Worm (Caenorhabditis elegans) whole organism, L4 larva: ENCODE measurements around the gene sra-38.

Source experiments
- ama-1 ChIP-seq: fragments of 150-350 bp; optimal IDR thresholded peaks from 2 replicates; lab custom pipeline; 2014; ENCODE audit warnings: inconsistent platforms, mixed read lengths
- fkh-10 ChIP-seq: fragments of 150-350 bp; optimal IDR thresholded peaks from 2 replicates; lab custom pipeline; 2014; ENCODE audit warnings: missing biosample characterization, missing genetic modification reagents, missing genetic modification characterization
- nhr-10 ChIP-seq: fragments of 150-350 bp; optimal IDR thresholded peaks from 2 replicates; lab custom pipeline; 2014; ENCODE audit warnings: missing biosample characterization, missing genetic modification characterization
- ztf-11 ChIP-seq: fragments of 150-350 bp; optimal IDR thresholded peaks from 2 replicates; lab custom pipeline; 2014; ENCODE audit warnings: missing biosample characterization, missing genetic modification characterization

ce11 chrX:13914289-13914688 is 14.3 kb upstream of the sra-38 start, which contains the start of gene Y26E6A.2:
- TF ChIP-seq ama-1 (no peak), ztf-11 (tag; lab: Kevin White, UChicago) (no peak), nhr-10 (tag; lab: Kevin White, UChicago) (no peak), fkh-10 (GFP tag; lab: Kevin White, UChicago) (no peak)
